Fruit fly (Drosophila melanogaster) whole organism, prepupa: ENCODE measurements around the gene chas.

ENCODE experiments used
- CG11902 ChIP-seq: fragments of 200-800 bp; sonication (Bioruptor generic); optimal IDR thresholded peaks from 3 replicates; lab custom pipeline; 2016; ENCODE audit warnings: missing biosample characterization, missing genetic modification characterization
- CG16779 ChIP-seq: fragments of 200-800 bp; sonication (Bioruptor generic); optimal IDR thresholded peaks from 3 replicates; lab custom pipeline; 2017; ENCODE audit warnings: missing biosample characterization, mild to moderate bottlenecking, missing genetic modification characterization
- CG6276 ChIP-seq: fragments of 200-800 bp; sonication (Bioruptor generic); optimal IDR thresholded peaks from 2 replicates; lab custom pipeline; 2017; ENCODE audit warnings: missing biosample characterization, mild to moderate bottlenecking, missing genetic modification characterization
- CG6854 ChIP-seq: fragments of 200-800 bp; sonication (Bioruptor generic); optimal IDR thresholded peaks from 2 replicates; lab custom pipeline; 2017; ENCODE audit warnings: missing biosample characterization, mild to moderate bottlenecking, missing genetic modification characterization
- CG8119 ChIP-seq: fragments of 200-800 bp; sonication (Bioruptor generic); IDR thresholded peaks from 3 replicates; pipeline ENCODE4 v1.3.6; 2022; ENCODE audit warnings: missing biosample characterization, missing genetic modification characterization
- CG9139 ChIP-seq: fragments of 200-800 bp; sonication (Bioruptor generic); optimal IDR thresholded peaks from 3 replicates; lab custom pipeline; 2017; ENCODE audit warnings: missing biosample characterization, mild to moderate bottlenecking, missing genetic modification characterization
- Hr4 ChIP-seq: fragments of 200-800 bp; sonication (Bioruptor generic); optimal IDR thresholded peaks from 3 replicates; lab custom pipeline; 2016; ENCODE audit warnings: missing biosample characterization, missing genetic modification characterization
- Met ChIP-seq: fragments of 200-800 bp; sonication (Bioruptor generic); optimal IDR thresholded peaks from 3 replicates; lab custom pipeline; 2016; ENCODE audit warnings: missing biosample characterization, missing genetic modification characterization
- Smox ChIP-seq: fragments of 200-800 bp; sonication (Bioruptor generic); optimal IDR thresholded peaks from 3 replicates; lab custom pipeline; 2016; ENCODE audit warnings: missing biosample characterization, missing genetic modification characterization
- Sox15 ChIP-seq: fragments of 200-800 bp; sonication (Bioruptor generic); optimal IDR thresholded peaks from 3 replicates; lab custom pipeline; 2016; ENCODE audit warnings: missing biosample characterization, missing genetic modification characterization
- cyc ChIP-seq: fragments of 200-800 bp; sonication (Bioruptor generic); optimal IDR thresholded peaks from 3 replicates; lab custom pipeline; 2016; ENCODE audit warnings: missing biosample characterization, missing genetic modification characterization
- fkh ChIP-seq: fragments of 200-800 bp; sonication (Bioruptor generic); optimal IDR thresholded peaks from 3 replicates; lab custom pipeline; 2017; ENCODE audit warnings: missing biosample characterization, mild to moderate bottlenecking, missing genetic modification characterization, moderate library complexity
- salr ChIP-seq, 2 experiments: fragments of 200-800 bp; sonication (Bioruptor generic); optimal IDR thresholded peaks; 3 replicates each; lab custom pipeline; 2016 to 2018; ENCODE audit warnings: missing biosample characterization in 2 of 2, missing genetic modification characterization in 2 of 2, mild to moderate bottlenecking in 1 of 2
- ss ChIP-seq, 2 experiments: fragments of 200-800 bp; sonication (Bioruptor generic); optimal IDR thresholded peaks; 2 replicates in 1 of 2; 3 replicates in 1 of 2; lab custom pipeline; 2017 to 2018; ENCODE audit warnings: mild to moderate bottlenecking in 2 of 2, missing biosample characterization in 2 of 2, missing genetic modification characterization in 2 of 2, moderate library complexity in 1 of 2

DNA sequence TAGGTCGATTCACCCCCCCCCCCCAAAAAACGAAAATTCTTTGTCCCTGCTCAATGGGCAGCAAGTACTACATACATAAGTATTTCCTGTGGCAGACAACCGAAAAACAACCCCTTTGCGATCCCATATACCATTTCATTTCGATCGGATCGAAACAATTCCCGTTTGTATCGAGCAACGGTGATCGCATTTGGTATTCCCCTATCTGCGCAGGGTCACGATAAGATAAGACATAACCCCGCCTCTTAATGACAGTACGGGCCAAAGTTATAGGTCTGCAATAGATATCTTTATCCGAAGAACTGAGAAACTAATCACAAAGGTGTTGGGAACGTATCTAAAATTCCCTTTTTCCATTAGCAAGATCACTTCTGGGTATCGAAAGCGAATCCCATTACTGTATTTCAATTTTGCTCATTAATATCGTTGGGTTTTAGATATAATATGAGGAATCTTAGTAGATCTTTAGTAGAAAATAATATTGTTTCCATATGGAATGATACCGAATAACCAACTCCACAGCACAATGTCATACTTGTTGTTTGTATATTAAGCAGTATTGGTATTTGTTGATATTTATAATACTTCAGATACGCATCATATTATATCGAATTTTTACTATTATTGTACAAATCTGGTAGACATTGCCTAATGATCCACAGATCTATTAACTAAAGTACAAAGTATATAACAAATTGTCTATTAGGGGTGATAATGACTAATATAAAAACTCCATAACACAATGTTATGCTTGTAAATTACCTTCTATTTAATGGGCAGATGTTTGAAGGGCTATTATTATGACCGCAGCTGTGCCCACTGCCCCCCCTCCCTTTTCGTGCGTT lies 42.7 kb upstream of the chas start:
- TF ChIP-seq CG16779 (tag; lab: Kevin White, UChicago) (no peak), Smox (GFP tag; lab: Kevin White, UChicago) (peak; percentile 2), CG11902 (GFP tag; lab: Kevin White, UChicago) (no peak), CG9139 (GFP tag; lab: Kevin White, UChicago) (no peak), Hr4 (GFP tag; lab: Kevin White, UChicago) (no peak), cyc (no peak), CG8119 (GFP tag; lab: Robert Waterston, UW) (no peak), Sox15 (GFP tag; lab: Kevin White, UChicago) (no peak), ss (GFP tag; optimal IDR thresholded peaks at IDR 0.05; lab: Kevin White, UChicago) (no peak), Met (GFP tag; lab: Kevin White, UChicago) (no peak), CG6854 (GFP tag; lab: Kevin White, UChicago) (no peak), CG6276 (no peak), salr (GFP tag; optimal IDR thresholded peaks at IDR 0.05; lab: Kevin White, UChicago) (no peak), fkh (GFP tag; lab: Kevin White, UChicago) (no peak)
